Fruit fly (Drosophila melanogaster) whole organism, prepupa: Measurements from ENCODE around the gene Cdc37.

Experiments
- CG10669 ChIP-seq: fragments of 200-800 bp; sonication (Bioruptor generic); optimal IDR thresholded peaks from 3 replicates; lab custom pipeline; 2018; ENCODE audit warnings: missing biosample characterization, mild to moderate bottlenecking, missing genetic modification characterization, moderate library complexity
- CG11762 ChIP-seq: fragments of 200-800 bp; sonication (Bioruptor generic); optimal IDR thresholded peaks from 3 replicates; lab custom pipeline; 2016; ENCODE audit warnings: missing biosample characterization, missing genetic modification characterization; ENCODE audit not compliant: insufficient read depth
- CG11902 ChIP-seq: fragments of 200-800 bp; sonication (Bioruptor generic); optimal IDR thresholded peaks from 3 replicates; lab custom pipeline; 2016; ENCODE audit warnings: missing biosample characterization, missing genetic modification characterization
- CG15336 ChIP-seq: fragments of 200-800 bp; sonication (Bioruptor generic); IDR thresholded peaks from 2 replicates; pipeline ENCODE4 v1.3.6; 2022; ENCODE audit warnings: missing biosample characterization, missing genetic modification characterization
- CG16779 ChIP-seq: fragments of 200-800 bp; sonication (Bioruptor generic); optimal IDR thresholded peaks from 3 replicates; lab custom pipeline; 2017; ENCODE audit warnings: missing biosample characterization, mild to moderate bottlenecking, missing genetic modification characterization
- CG31627 ChIP-seq: fragments of 200-800 bp; sonication (Bioruptor generic); optimal IDR thresholded peaks from 3 replicates; lab custom pipeline; 2016; ENCODE audit warnings: missing biosample characterization, missing genetic modification characterization
- CG32006 ChIP-seq: fragments of 200-800 bp; sonication (Bioruptor generic); optimal IDR thresholded peaks from 3 replicates; lab custom pipeline; 2017; ENCODE audit warnings: missing biosample characterization, mild to moderate bottlenecking, missing genetic modification characterization
- CG4318 ChIP-seq: fragments of 200-800 bp; sonication (Bioruptor generic); optimal IDR thresholded peaks from 3 replicates; lab custom pipeline; 2017; ENCODE audit warnings: missing biosample characterization, mild to moderate bottlenecking, missing genetic modification characterization
- CG6163 ChIP-seq: fragments of 200-800 bp; sonication (Bioruptor generic); IDR thresholded peaks from 3 replicates; pipeline ENCODE4 v1.3.6; 2022; ENCODE audit warnings: missing biosample characterization, missing genetic modification characterization
- CG6792 ChIP-seq: fragments of 200-800 bp; sonication (Bioruptor generic); optimal IDR thresholded peaks from 3 replicates; lab custom pipeline; 2016; ENCODE audit warnings: missing biosample characterization, missing genetic modification characterization
- CG6854 ChIP-seq: fragments of 200-800 bp; sonication (Bioruptor generic); optimal IDR thresholded peaks from 2 replicates; lab custom pipeline; 2017; ENCODE audit warnings: missing biosample characterization, mild to moderate bottlenecking, missing genetic modification characterization
- CG8319 ChIP-seq: fragments of 200-800 bp; sonication (Bioruptor generic); optimal IDR thresholded peaks from 3 replicates; lab custom pipeline; 2016; ENCODE audit warnings: missing biosample characterization, missing genetic modification characterization
- CG9139 ChIP-seq: fragments of 200-800 bp; sonication (Bioruptor generic); optimal IDR thresholded peaks from 3 replicates; lab custom pipeline; 2017; ENCODE audit warnings: missing biosample characterization, mild to moderate bottlenecking, missing genetic modification characterization
- Eip75B ChIP-seq: fragments of 200-800 bp; sonication (Bioruptor generic); optimal IDR thresholded peaks from 3 replicates; lab custom pipeline; 2016; ENCODE audit warnings: missing biosample characterization, missing genetic modification characterization
- Eip93F ChIP-seq: fragments of 200-800 bp; sonication (Bioruptor generic); optimal IDR thresholded peaks from 2 replicates; lab custom pipeline; 2016; ENCODE audit warnings: missing biosample characterization, mild to moderate bottlenecking, missing genetic modification characterization
- Hr38 ChIP-seq: sonication (Bioruptor generic); optimal IDR thresholded peaks from 2 replicates; lab custom pipeline; 2016; ENCODE audit warnings: missing biosample characterization, missing genetic modification characterization
- Hr4 ChIP-seq: fragments of 200-800 bp; sonication (Bioruptor generic); optimal IDR thresholded peaks from 3 replicates; lab custom pipeline; 2016; ENCODE audit warnings: missing biosample characterization, missing genetic modification characterization
- Met ChIP-seq: fragments of 200-800 bp; sonication (Bioruptor generic); optimal IDR thresholded peaks from 3 replicates; lab custom pipeline; 2016; ENCODE audit warnings: missing biosample characterization, missing genetic modification characterization
- Smox ChIP-seq: fragments of 200-800 bp; sonication (Bioruptor generic); optimal IDR thresholded peaks from 3 replicates; lab custom pipeline; 2016; ENCODE audit warnings: missing biosample characterization, missing genetic modification characterization
- Sox102F ChIP-seq: fragments of 200-800 bp; sonication (Bioruptor generic); optimal IDR thresholded peaks from 2 replicates; lab custom pipeline; 2016; ENCODE audit warnings: missing biosample characterization, mild to moderate bottlenecking, missing genetic modification characterization
- Sox14 ChIP-seq: fragments of 200-800 bp; sonication (Bioruptor generic); optimal IDR thresholded peaks from 3 replicates; lab custom pipeline; 2016; ENCODE audit warnings: missing biosample characterization, missing genetic modification characterization
- Sox15 ChIP-seq: fragments of 200-800 bp; sonication (Bioruptor generic); optimal IDR thresholded peaks from 3 replicates; lab custom pipeline; 2016; ENCODE audit warnings: missing biosample characterization, missing genetic modification characterization
- achi ChIP-seq: fragments of 200-800 bp; sonication (Bioruptor generic); optimal IDR thresholded peaks from 3 replicates; lab custom pipeline; 2016; ENCODE audit warnings: missing biosample characterization, missing genetic modification characterization
- dsx ChIP-seq: fragments of 200-800 bp; optimal IDR thresholded peaks from 3 replicates; lab custom pipeline; 2019; ENCODE audit warnings: missing biosample characterization, mild to moderate bottlenecking, missing genetic modification characterization, moderate library complexity; ENCODE audit not compliant: poor library complexity, severe bottlenecking
- eg ChIP-seq: fragments of 200-800 bp; sonication (Bioruptor generic); IDR thresholded peaks from 3 replicates; pipeline ENCODE4 v1.3.6; 2022; ENCODE audit warnings: missing biosample characterization, missing genetic modification characterization
- esn ChIP-seq: fragments of 200-800 bp; sonication (Bioruptor generic); optimal IDR thresholded peaks from 2 replicates; lab custom pipeline; 2016; ENCODE audit warnings: missing biosample characterization, mild to moderate bottlenecking, missing genetic modification characterization, moderate library complexity
- fd85E ChIP-seq: fragments of 200-800 bp; sonication (Bioruptor generic); optimal IDR thresholded peaks from 3 replicates; lab custom pipeline; 2016; ENCODE audit warnings: missing biosample characterization, missing genetic modification characterization
- fkh ChIP-seq: fragments of 200-800 bp; sonication (Bioruptor generic); optimal IDR thresholded peaks from 3 replicates; lab custom pipeline; 2017; ENCODE audit warnings: missing biosample characterization, mild to moderate bottlenecking, missing genetic modification characterization, moderate library complexity
- lz ChIP-seq: fragments of 200-800 bp; sonication (Bioruptor generic); optimal IDR thresholded peaks from 3 replicates; lab custom pipeline; 2016; ENCODE audit warnings: missing biosample characterization, missing genetic modification characterization
- net ChIP-seq: fragments of 200-800 bp; sonication (Bioruptor generic); optimal IDR thresholded peaks from 3 replicates; lab custom pipeline; 2016; ENCODE audit warnings: missing biosample characterization, missing genetic modification characterization
- salr ChIP-seq, 2 experiments: fragments of 200-800 bp; sonication (Bioruptor generic); optimal IDR thresholded peaks; 3 replicates each; lab custom pipeline; 2016 to 2018; ENCODE audit warnings: missing biosample characterization in 2 of 2, missing genetic modification characterization in 2 of 2, mild to moderate bottlenecking in 1 of 2
- spab ChIP-seq: fragments of 200-800 bp; sonication (Bioruptor generic); optimal IDR thresholded peaks from 2 replicates; lab custom pipeline; 2017; ENCODE audit warnings: missing biosample characterization, mild to moderate bottlenecking, missing genetic modification characterization, missing genetic modification reagents
- svp ChIP-seq: fragments of 200-800 bp; sonication (Bioruptor generic); peaks from one replicate; lab custom pipeline; 2016; ENCODE audit warnings: missing biosample characterization, missing genetic modification characterization
- topi ChIP-seq: fragments of 200-800 bp; sonication (Bioruptor generic); optimal IDR thresholded peaks from 3 replicates; lab custom pipeline; 2016; ENCODE audit warnings: missing biosample characterization, missing genetic modification characterization
- vri ChIP-seq: fragments of 200-800 bp; sonication (Bioruptor generic); optimal IDR thresholded peaks from 3 replicates; lab custom pipeline; 2016; ENCODE audit warnings: missing biosample characterization, mild to moderate bottlenecking, missing genetic modification characterization

The Cdc37 gene

dm6 chr3L:1774713-1775648 lies 20.2 kb upstream of the Cdc37 start, which contains the start of the genes CG13933 and PolD2 (continued):
- peak; percentile 98 for TF ChIP-seq CG32006 (GFP tag; lab: Kevin White, UChicago)
- peak; percentile 96 for TF ChIP-seq esn
- peak; percentile 91 for TF ChIP-seq lz (GFP tag; lab: Kevin White, UChicago)
- TF ChIP-seq CG9139 (GFP tag; lab: Kevin White, UChicago) = no peak
- TF ChIP-seq CG6163 (GFP tag; lab: Robert Waterston, UW) = peak; percentile 100
- peak; percentile 91 for TF ChIP-seq Smox (GFP tag; lab: Kevin White, UChicago)
- no peak for TF ChIP-seq fkh (GFP tag; lab: Kevin White, UChicago)
- peak; percentile 93 for TF ChIP-seq CG31627 (GFP tag; lab: Kevin White, UChicago)
- peak; percentile 94 for TF ChIP-seq Sox102F (GFP tag; lab: Kevin White, UChicago)
- TF ChIP-seq spab = no peak
- TF ChIP-seq CG16779 (tag; lab: Kevin White, UChicago) = peak; percentile 89
- TF ChIP-seq CG6792 (GFP tag; lab: Kevin White, UChicago) = peak; percentile 93
- TF ChIP-seq CG8319 (GFP tag; lab: Kevin White, UChicago) = peak; percentile 60
- peak in 1 of 2 experiments; percentile 93 for TF ChIP-seq salr (GFP tag; optimal IDR thresholded peaks at IDR 0.05; lab: Kevin White, UChicago)
- no peak for TF ChIP-seq net (GFP tag; lab: Kevin White, UChicago)
- peak; percentile 95 for TF ChIP-seq Met (GFP tag; lab: Kevin White, UChicago)
- TF ChIP-seq Eip93F = peak; percentile 46
- TF ChIP-seq CG11762 = peak; percentile 84

dm6 chr3L:1777249-1777648 lies 17.9 kb upstream of the Cdc37 start, which contains the start of the genes CG2021 and mRpL46:
TSS of gene CG2021 (minus strand) at chr3L:1777411.
TSS of gene mRpL46 (plus strand) at chr3L:1777439.
- no peak for TF ChIP-seq Hr38 (GFP tag; lab: Kevin White, UChicago)
- TF ChIP-seq CG11902 (GFP tag; lab: Kevin White, UChicago) = no peak
- TF ChIP-seq Hr4 (GFP tag; lab: Kevin White, UChicago) = no peak
- TF ChIP-seq CG6854 (GFP tag; lab: Kevin White, UChicago) = no peak
- TF ChIP-seq CG15336 = no peak
- TF ChIP-seq dsx (GFP tag; lab: Kevin White, UChicago) = no peak
- TF ChIP-seq svp (GFP tag; lab: Kevin White, UChicago) = no peak
- TF ChIP-seq vri (GFP tag; lab: Kevin White, UChicago) = no peak
- TF ChIP-seq esn = no peak
- TF ChIP-seq eg (GFP tag; lab: Robert Waterston, UW) = no peak
- no peak for TF ChIP-seq fd85E (GFP tag; lab: Kevin White, UChicago)
- TF ChIP-seq CG10669 (GFP tag; lab: Kevin White, UChicago) = no peak
- TF ChIP-seq Sox15 (GFP tag; lab: Kevin White, UChicago) = no peak
- TF ChIP-seq achi = no peak
- no peak for TF ChIP-seq Eip75B
- no peak for TF ChIP-seq Sox14 (GFP tag; lab: Kevin White, UChicago)
- TF ChIP-seq topi (GFP tag; lab: Kevin White, UChicago) = no peak
- TF ChIP-seq CG4318 = no peak
- no peak for TF ChIP-seq fkh (GFP tag; lab: Kevin White, UChicago)

dm6 chr3L:1784092-1784491 lies 11.1 kb upstream of the Cdc37 start:
- TF ChIP-seq vri (GFP tag; lab: Kevin White, UChicago) = peak; percentile 43
- TF ChIP-seq Hr4 (GFP tag; lab: Kevin White, UChicago) = no peak
- no peak for TF ChIP-seq Met (GFP tag; lab: Kevin White, UChicago)
